In genomic region chr3R:9881348-9881901, dm6 we compare ENCODE assay signal across 1 fruit fly cellular context.
TF ChIP-seq lines count a peak whose summit lies in the region.

No protein-coding gene starts in this region.

TF ChIP-seq in whole organism, embryonic, 481 proteins besides CTCF, POLR2A, EP300 and RAD21 (continued from another document and continues in another):
- TF ChIP-seq her (GFP tag; optimal IDR thresholded peaks at IDR 0.05; lab: Kevin White, UChicago) (peak; percentile 71), CG2120 (GFP tag; optimal IDR thresholded peaks at IDR 0.05; lab: Kevin White, UChicago) (peak; percentile 44), B-H2 (GFP tag; optimal IDR thresholded peaks at IDR 0.05; lab: Kevin White, UChicago) (peak; percentile 70), gce (GFP tag; IDR thresholded peaks at IDR 0.05; lab: Robert Waterston, UW) (peak; percentile 14; the same call in 1 of the 3 replicates), E2f1 (GFP tag; IDR thresholded peaks at IDR 0.05; lab: Robert Waterston, UW) (peak; percentile 39; the same call in 1 of the 2 replicates), CG4820 (GFP tag; optimal IDR thresholded peaks at IDR 0.05; lab: Kevin White, UChicago) (no peak), CG5180 (GFP tag; optimal IDR thresholded peaks at IDR 0.05; lab: Kevin White, UChicago) (peak; percentile 54), slbo (GFP tag; IDR thresholded peaks at IDR 0.05; lab: Robert Waterston, UW) (no peak), Nf-YA (GFP tag; IDR thresholded peaks at IDR 0.05; lab: Robert Waterston, UW) (no peak), CG13894 (tag; optimal IDR thresholded peaks at IDR 0.05; lab: Kevin White, UChicago) (peak; percentile 77), tio (GFP tag; optimal IDR thresholded peaks at IDR 0.05; lab: Kevin White, UChicago) (no peak), Dfd (GFP tag; optimal IDR thresholded peaks at IDR 0.05; lab: Kevin White, UChicago) (no peak), Bgb (GFP tag; IDR thresholded peaks at IDR 0.05; lab: Robert Waterston, UW; ENCODE audit: partially characterized antibody) (peak; percentile 32; the same call in 1 of the 2 replicates), ERR (GFP tag; optimal IDR thresholded peaks at IDR 0.05; lab: Kevin White, UChicago) (no peak), shn (GFP tag; optimal IDR thresholded peaks at IDR 0.05; lab: Kevin White, UChicago) (peak; percentile 31), CG15514 (GFP tag; optimal IDR thresholded peaks at IDR 0.05; lab: Kevin White, UChicago) (peak; percentile 77), zfh1 (GFP tag; IDR thresholded peaks at IDR 0.05; lab: Robert Waterston, UW) (no peak), dm (GFP tag; optimal IDR thresholded peaks at IDR 0.05; lab: Kevin White, UChicago) (no peak), CG2889 (GFP tag; IDR thresholded peaks at IDR 0.05; lab: Robert Waterston, UW) (no peak), seq (GFP tag; IDR thresholded peaks at IDR 0.05; lab: Robert Waterston, UW) (peak; percentile 58; the same call in 1 of the 2 replicates), grn (GFP tag; optimal IDR thresholded peaks at IDR 0.05; lab: Kevin White, UChicago) (peak; percentile 92), rib (GFP tag; IDR thresholded peaks at IDR 0.05; lab: Robert Waterston, UW) (peak; percentile 91), zen2 (GFP tag; IDR thresholded peaks at IDR 0.05; lab: Robert Waterston, UW; ENCODE audit: partially characterized antibody) (no peak), CG13296 (GFP tag; optimal IDR thresholded peaks at IDR 0.05; lab: Kevin White, UChicago) (peak; percentile 62), CG16863 (GFP tag; optimal IDR thresholded peaks at IDR 0.05; lab: Kevin White, UChicago) (peak; percentile 14), ssp (GFP tag; IDR thresholded peaks at IDR 0.05; lab: Robert Waterston, UW) (no peak), CG15479 (GFP tag; optimal IDR thresholded peaks at IDR 0.05; lab: Kevin White, UChicago) (peak; percentile 81), CG5953 (GFP tag; IDR thresholded peaks at IDR 0.05; lab: Robert Waterston, UW) (0 out of 2 replicates have a peak, but pooled peaks have one; percentile 6), dmrt11E (tag; optimal IDR thresholded peaks at IDR 0.05; lab: Kevin White, UChicago) (no peak), CG30403 (GFP tag; optimal IDR thresholded peaks at IDR 0.05; lab: Kevin White, UChicago) (no peak), p53 (GFP tag; optimal IDR thresholded peaks at IDR 0.05; lab: Kevin White, UChicago) (no peak), Ets65A (GFP tag; lab: Kevin White, UChicago) (no peak), ash1 (GFP tag; optimal IDR thresholded peaks at IDR 0.05; lab: Kevin White, UChicago) (no peak), pnt (GFP tag; optimal IDR thresholded peaks at IDR 0.05; lab: Kevin White, UChicago) (no peak), nau (GFP tag; optimal IDR thresholded peaks at IDR 0.05; lab: Kevin White, UChicago) (peak; percentile 58), CG10274 (GFP tag; optimal IDR thresholded peaks at IDR 0.05; lab: Kevin White, UChicago) (no peak), pb (GFP tag; optimal IDR thresholded peaks at IDR 0.05; lab: Kevin White, UChicago) (no peak), ems (GFP tag; optimal IDR thresholded peaks at IDR 0.05; lab: Kevin White, UChicago) (no peak), fu2 (GFP tag; optimal IDR thresholded peaks at IDR 0.05; lab: Kevin White, UChicago) (no peak), chn (GFP tag; optimal IDR thresholded peaks at IDR 0.05; lab: Kevin White, UChicago) (peak; percentile 33), Bteb2 (GFP tag; optimal IDR thresholded peaks at IDR 0.05; lab: Kevin White, UChicago) (peak; percentile 10), Dip2 (GFP tag; IDR thresholded peaks at IDR 0.05; lab: Robert Waterston, UW) (no peak), Xbp1 (GFP tag; optimal IDR thresholded peaks at IDR 0.05; lab: Kevin White, UChicago) (no peak), Meics (GFP tag; optimal IDR thresholded peaks at IDR 0.05; lab: Kevin White, UChicago) (peak; percentile 73), CG42726 (GFP tag; IDR thresholded peaks at IDR 0.05; lab: Robert Waterston, UW; ENCODE audit: partially characterized antibody) (no peak), CG9437 (GFP tag; optimal IDR thresholded peaks at IDR 0.05; lab: Kevin White, UChicago) (peak; percentile 28), kni (GFP tag; optimal IDR thresholded peaks at IDR 0.05; lab: Kevin White, UChicago) (peak; percentile 96), kah (GFP tag; optimal IDR thresholded peaks at IDR 0.05; lab: Kevin White, UChicago) (peak; percentile 32), CG6813 (GFP tag; optimal IDR thresholded peaks at IDR 0.05; lab: Kevin White, UChicago) (peak; percentile 46), row (GFP tag; IDR thresholded peaks at IDR 0.05; lab: Robert Waterston, UW) (0 out of 3 replicates have a peak, but pooled peaks have one; percentile 9), Nf-YB (GFP tag; optimal IDR thresholded peaks at IDR 0.05; lab: Kevin White, UChicago) (peak; percentile 31), NK7.1 (GFP tag; optimal IDR thresholded peaks at IDR 0.05; lab: Kevin White, UChicago) (peak; percentile 46), MESR4 (GFP tag; optimal IDR thresholded peaks at IDR 0.05; lab: Kevin White, UChicago) (no peak), sd (tag; optimal IDR thresholded peaks at IDR 0.05; lab: Kevin White, UChicago) (peak; percentile 89), da (GFP tag; optimal IDR thresholded peaks at IDR 0.05; lab: Kevin White, UChicago) (peak; percentile 77), scrt (GFP tag; optimal IDR thresholded peaks at IDR 0.05; lab: Kevin White, UChicago) (peak; percentile 52), CG15601 (tag; optimal IDR thresholded peaks at IDR 0.05; lab: Kevin White, UChicago) (peak; percentile 49), Spps (tag; optimal IDR thresholded peaks at IDR 0.05; lab: Kevin White, UChicago) (no peak), CG10462 (GFP tag; optimal IDR thresholded peaks at IDR 0.05; lab: Kevin White, UChicago) (no peak), Rfx (GFP tag; IDR thresholded peaks at IDR 0.05; lab: Robert Waterston, UW) (peak; percentile 66), CG30431 (GFP tag; optimal IDR thresholded peaks at IDR 0.05; lab: Kevin White, UChicago) (no peak), Fer2 (tag; optimal IDR thresholded peaks at IDR 0.05; lab: Kevin White, UChicago) (peak; percentile 29), CG6683 (GFP tag; optimal IDR thresholded peaks at IDR 0.05; lab: Kevin White, UChicago) (peak; percentile 55), ato (GFP tag; IDR thresholded peaks at IDR 0.05; lab: Robert Waterston, UW; ENCODE audit: partially characterized antibody) (no peak; the same call in 1 of the 2 replicates), CG4328 (GFP tag; optimal IDR thresholded peaks at IDR 0.05; lab: Kevin White, UChicago) (peak; percentile 57), vfl (GFP tag; optimal IDR thresholded peaks at IDR 0.05; lab: Kevin White, UChicago) (peak; percentile 26), Neu2 (GFP tag; optimal IDR thresholded peaks at IDR 0.05; lab: Kevin White, UChicago; ENCODE audit: borderline replicate concordance) (no peak), TFAM (GFP tag; optimal IDR thresholded peaks at IDR 0.05; lab: Kevin White, UChicago) (no peak), klu (GFP tag; IDR thresholded peaks at IDR 0.05; lab: Robert Waterston, UW) (0 out of 2 replicates have a peak, but pooled peaks have one; percentile 21), CG10543 (GFP tag; optimal IDR thresholded peaks at IDR 0.05; lab: Kevin White, UChicago) (peak; percentile 85), Fer3 (tag; optimal IDR thresholded peaks at IDR 0.05; lab: Kevin White, UChicago) (peak; percentile 31), CG1233 (GFP tag; optimal IDR thresholded peaks at IDR 0.05; lab: Kevin White, UChicago) (peak; percentile 22), CG14965 (GFP tag; optimal IDR thresholded peaks at IDR 0.05; lab: Kevin White, UChicago; ENCODE audit: borderline replicate concordance) (no peak), CG3163 (GFP tag; optimal IDR thresholded peaks at IDR 0.05; lab: Kevin White, UChicago) (peak; percentile 42), tna (GFP tag; IDR thresholded peaks at IDR 0.05; lab: Robert Waterston, UW; ENCODE audit: partially characterized antibody) (no peak), Sox100B (GFP tag; optimal IDR thresholded peaks at IDR 0.05; lab: Kevin White, UChicago) (peak; percentile 5), NFAT (GFP tag; IDR thresholded peaks at IDR 0.05; lab: Robert Waterston, UW) (peak; percentile 30; the same call in 1 of the 2 replicates), sens-2 (GFP tag; IDR thresholded peaks at IDR 0.05; lab: Robert Waterston, UW) (no peak), Hr3 (GFP tag; optimal IDR thresholded peaks at IDR 0.05; lab: Kevin White, UChicago) (no peak), Six4 (GFP tag; optimal IDR thresholded peaks at IDR 0.05; lab: Kevin White, UChicago) (no peak), fd102C (GFP tag; optimal IDR thresholded peaks at IDR 0.05; lab: Kevin White, UChicago) (no peak), CG14050 (GFP tag; IDR thresholded peaks at IDR 0.05; lab: Robert Waterston, UW) (no peak), emc (GFP tag; optimal IDR thresholded peaks at IDR 0.05; lab: Kevin White, UChicago) (no peak), chm (GFP tag; IDR thresholded peaks at IDR 0.05; lab: Robert Waterston, UW) (peak; percentile 73), jigr1 (GFP tag; IDR thresholded peaks at IDR 0.05; lab: Robert Waterston, UW) (no peak), mam (GFP tag; optimal IDR thresholded peaks at IDR 0.05; lab: Kevin White, UChicago) (no peak), CG31441 (GFP tag; IDR thresholded peaks at IDR 0.05; lab: Robert Waterston, UW) (peak; percentile 23; the same call in 1 of the 2 replicates), CoRest (tag; optimal IDR thresholded peaks at IDR 0.05; lab: Kevin White, UChicago) (peak; percentile 38), CG17361 (GFP tag; IDR thresholded peaks at IDR 0.05; lab: Robert Waterston, UW) (no peak), sc (optimal IDR thresholded peaks at IDR 0.05; lab: Kevin White, UChicago) (no peak), sc (GFP tag; optimal IDR thresholded peaks at IDR 0.05; lab: Kevin White, UChicago) (no peak), CG10979 (tag; optimal IDR thresholded peaks at IDR 0.05; lab: Kevin White, UChicago) (no peak), exex (tag; optimal IDR thresholded peaks at IDR 0.05; lab: Kevin White, UChicago) (peak; percentile 23), CG1529 (GFP tag; optimal IDR thresholded peaks at IDR 0.05; lab: Kevin White, UChicago) (peak; percentile 56), CG8290 (GFP tag; optimal IDR thresholded peaks at IDR 0.05; lab: Kevin White, UChicago) (peak; percentile 17), CG8290 (tag; optimal IDR thresholded peaks at IDR 0.05; lab: Kevin White, UChicago) (peak in 1 of 2 experiments; percentile 81), CG17612 (GFP tag; IDR thresholded peaks at IDR 0.05; lab: Robert Waterston, UW) (no peak), peb (GFP tag; IDR thresholded peaks at IDR 0.05; lab: Robert Waterston, UW) (no peak), Tbp (GFP tag; optimal IDR thresholded peaks at IDR 0.05; lab: Kevin White, UChicago) (no peak), stc (GFP tag; IDR thresholded peaks at IDR 0.05; lab: Robert Waterston, UW) (peak; percentile 65), Doc2 (GFP tag; IDR thresholded peaks at IDR 0.05; lab: Robert Waterston, UW) (no peak), CG8281 (tag; optimal IDR thresholded peaks at IDR 0.05; lab: Kevin White, UChicago) (peak; percentile 62), tll (GFP tag; optimal IDR thresholded peaks at IDR 0.05; lab: Kevin White, UChicago) (peak in 1 of 2 experiments; percentile 60), lab (GFP tag; optimal IDR thresholded peaks at IDR 0.05; lab: Kevin White, UChicago) (peak; percentile 85), tgo (GFP tag; IDR thresholded peaks at IDR 0.05; lab: Robert Waterston, UW) (peak; percentile 20; the same call in 2 of the 3 replicates), CG10366 (GFP tag; IDR thresholded peaks at IDR 0.05; lab: Robert Waterston, UW) (0 out of 2 replicates have a peak, but pooled peaks have one; percentile 16), Ets97D (GFP tag; optimal IDR thresholded peaks at IDR 0.05; lab: Kevin White, UChicago) (no peak), CG7786 (GFP tag; optimal IDR thresholded peaks at IDR 0.05; lab: Kevin White, UChicago) (peak; percentile 14), CG32772 (GFP tag; IDR thresholded peaks at IDR 0.05; lab: Robert Waterston, UW) (no peak), bsh (GFP tag; optimal IDR thresholded peaks at IDR 0.05; lab: Kevin White, UChicago) (peak in 1 of 2 experiments; percentile 45), GATAe (GFP tag; conservative IDR thresholded peaks at IDR 0.05; lab: Robert Waterston, UW) (no peak), dimm (GFP tag; IDR thresholded peaks at IDR 0.05; lab: Robert Waterston, UW) (no peak), CG17568 (GFP tag; optimal IDR thresholded peaks at IDR 0.05; lab: Kevin White, UChicago) (peak; percentile 38), CG9932 (GFP tag; IDR thresholded peaks at IDR 0.05; lab: Robert Waterston, UW) (no peak), h (optimal IDR thresholded peaks at IDR 0.05; lab: Kevin White, UChicago) (no peak), org-1 (GFP tag; optimal IDR thresholded peaks at IDR 0.05; lab: Kevin White, UChicago) (peak; percentile 24), BEAF-32 (GFP tag; optimal IDR thresholded peaks at IDR 0.05; lab: Kevin White, UChicago) (no peak), Hr39 (optimal IDR thresholded peaks at IDR 0.05; lab: Kevin White, UChicago) (no peak), CG7839 (tag; optimal IDR thresholded peaks at IDR 0.05; lab: Kevin White, UChicago) (peak; percentile 26), CG9797 (GFP tag; optimal IDR thresholded peaks at IDR 0.05; lab: Kevin White, UChicago) (no peak), Doc3 (GFP tag; IDR thresholded peaks at IDR 0.05; lab: Robert Waterston, UW; ENCODE audit: partially characterized antibody) (no peak), Chrac-16 (GFP tag; optimal IDR thresholded peaks at IDR 0.05; lab: Kevin White, UChicago) (no peak), CG17829 (tag; optimal IDR thresholded peaks at IDR 0.05; lab: Kevin White, UChicago) (no peak), CG12942 (GFP tag; optimal IDR thresholded peaks at IDR 0.05; lab: Kevin White, UChicago) (no peak), CG2199 (GFP tag; IDR thresholded peaks at IDR 0.05; lab: Robert Waterston, UW) (no peak), cad (GFP tag; optimal IDR thresholded peaks at IDR 0.05; lab: Kevin White, UChicago) (no peak), luna (GFP tag; optimal IDR thresholded peaks at IDR 0.05; lab: Kevin White, UChicago) (no peak), tap (tag; optimal IDR thresholded peaks at IDR 0.05; lab: Kevin White, UChicago) (no peak), fd96Cb (tag; optimal IDR thresholded peaks at IDR 0.05; lab: Kevin White, UChicago) (no peak), Dip3 (GFP tag; optimal IDR thresholded peaks at IDR 0.05; lab: Kevin White, UChicago) (no peak), phol (tag; optimal IDR thresholded peaks at IDR 0.05; lab: Kevin White, UChicago) (no peak), Ravus (GFP tag; IDR thresholded peaks at IDR 0.05; lab: Robert Waterston, UW) (no peak), amos (GFP tag; IDR thresholded peaks at IDR 0.05; lab: Robert Waterston, UW; ENCODE audit: partially characterized antibody) (peak; percentile 10; the same call in 1 of the 2 replicates)
